Worm (Caenorhabditis elegans) whole organism, young adult: ENCODE data around the gene T15B12.1.

Experiments
- B0336.3 ChIP-seq: fragments of 200-800 bp; sonication (Bioruptor generic); IDR thresholded peaks from 2 replicates; pipeline ENCODE4 v1.3.6; 2022; ENCODE audit warnings: missing genetic modification characterization, missing compliant biosample characterization
- C06A6.2 ChIP-seq: fragments of 200-800 bp; sonication (Bioruptor generic); conservative IDR thresholded peaks from 2 replicates; pipeline ENCODE4 v1.3.6; 2022; ENCODE audit warnings: missing genetic modification characterization, missing compliant biosample characterization
- F10E7.11 ChIP-seq: sonication (generic microtip); optimal IDR thresholded peaks from 2 replicates; lab custom pipeline; 2017; ENCODE audit warnings: mild to moderate bottlenecking, missing genetic modification characterization, moderate library complexity, missing compliant biosample characterization
- F39B2.1 ChIP-seq: fragments of 200-800 bp; sonication (Bioruptor generic); IDR thresholded peaks from 2 replicates; pipeline ENCODE4 v1.3.6; 2022; ENCODE audit warnings: missing genetic modification reagents, missing genetic modification characterization, missing compliant biosample characterization
- F49E8.2 ChIP-seq: sonication (generic microtip); optimal IDR thresholded peaks from 3 replicates; lab custom pipeline; 2017; ENCODE audit warnings: missing genetic modification characterization, mild to moderate bottlenecking, missing compliant biosample characterization, antibody characterized with exemption, moderate library complexity; ENCODE audit not compliant: insufficient read depth
- F52B5.7 ChIP-seq: sonication (generic microtip); optimal IDR thresholded peaks from 2 replicates; lab custom pipeline; 2016; ENCODE audit warnings: mild to moderate bottlenecking, missing genetic modification characterization, missing compliant biosample characterization
- F55B11.4 ChIP-seq: sonication (generic microtip); optimal IDR thresholded peaks from 2 replicates; lab custom pipeline; 2016; ENCODE audit warnings: missing compliant biosample characterization, missing genetic modification characterization, borderline replicate concordance; ENCODE audit not compliant: insufficient read depth
- F57A8.1 ChIP-seq: fragments of 200-800 bp; sonication (Bioruptor generic); optimal IDR thresholded peaks from 2 replicates; lab custom pipeline; 2018; ENCODE audit warnings: mild to moderate bottlenecking, missing genetic modification characterization, moderate library complexity, missing compliant biosample characterization
- K11D2.4 ChIP-seq: fragments of 200-800 bp; sonication (Bioruptor generic); IDR thresholded peaks from 2 replicates; pipeline ENCODE4 v1.3.6; 2022; ENCODE audit warnings: missing genetic modification reagents, missing genetic modification characterization, missing compliant biosample characterization
- T26A5.8 ChIP-seq: sonication (generic microtip); optimal IDR thresholded peaks from 2 replicates; lab custom pipeline; 2016; ENCODE audit warnings: missing genetic modification characterization, missing compliant biosample characterization
- Y53F4B.3 ChIP-seq: fragments of 200-800 bp; sonication (Bioruptor generic); IDR thresholded peaks from 2 replicates; pipeline ENCODE4 v1.3.6; 2022; ENCODE audit warnings: missing genetic modification reagents, missing genetic modification characterization, missing compliant biosample characterization
- Y95B8A.8 ChIP-seq: fragments of 200-800 bp; sonication (Bioruptor generic); IDR thresholded peaks from 2 replicates; pipeline ENCODE4 v1.3.6; 2022; ENCODE audit warnings: missing genetic modification reagents, missing genetic modification characterization, missing compliant biosample characterization
- attf-5 ChIP-seq: fragments of 200-800 bp; sonication (Bioruptor generic); optimal IDR thresholded peaks from 2 replicates; lab custom pipeline; 2018; ENCODE audit warnings: mild to moderate bottlenecking, missing genetic modification characterization, missing compliant biosample characterization
- attf-6 ChIP-seq: fragments of 200-800 bp; sonication (Bioruptor generic); IDR thresholded peaks from 2 replicates; pipeline ENCODE4 v1.3.6; 2022; ENCODE audit warnings: missing genetic modification reagents, missing genetic modification characterization, missing compliant biosample characterization
- bed-1 ChIP-seq: fragments of 200-800 bp; sonication (Bioruptor generic); IDR thresholded peaks from 2 replicates; pipeline ENCODE4 v1.3.6; 2022; ENCODE audit warnings: missing genetic modification reagents, missing genetic modification characterization, missing compliant biosample characterization
- cebp-1 ChIP-seq, 2 experiments: fragments of 200-800 bp in 1 of 2; sonication (Bioruptor generic) in 1 of 2; sonication (generic microtip) in 1 of 2; IDR thresholded peaks in 1 of 2; optimal IDR thresholded peaks in 1 of 2; 2 replicates each; pipeline versions ENCODE4 v1.3.6 to Lab custom; 2017 to 2022; ENCODE audit warnings: missing compliant biosample characterization in 2 of 2, missing genetic modification characterization in 2 of 2, mild to moderate bottlenecking in 1 of 2, missing genetic modification reagents in 1 of 2, moderate library complexity in 1 of 2
- ceh-27 ChIP-seq: fragments of 200-800 bp; sonication (Bioruptor generic); optimal IDR thresholded peaks from 2 replicates; lab custom pipeline; 2018; ENCODE audit warnings: mild to moderate bottlenecking, missing genetic modification characterization, moderate library complexity, missing compliant biosample characterization
- ceh-91 ChIP-seq: fragments of 200-800 bp; sonication (Bioruptor generic); IDR thresholded peaks from 2 replicates; pipeline ENCODE4 v1.3.6; 2022; ENCODE audit warnings: missing genetic modification reagents, missing genetic modification characterization, missing compliant biosample characterization
- chd-7 ChIP-seq: sonication (generic microtip); optimal IDR thresholded peaks from 2 replicates; lab custom pipeline; 2016; ENCODE audit warnings: mild to moderate bottlenecking, missing genetic modification characterization, moderate library complexity, missing compliant biosample characterization
- die-1 ChIP-seq: sonication (generic microtip); optimal IDR thresholded peaks from 2 replicates; lab custom pipeline; 2016; ENCODE audit warnings: missing genotype, mild to moderate bottlenecking, missing genetic modification characterization, missing compliant biosample characterization
- dox-1 ChIP-seq: fragments of 200-800 bp; sonication (Bioruptor generic); IDR thresholded peaks from 2 replicates; pipeline ENCODE4 v1.3.6; 2022; ENCODE audit warnings: missing genetic modification reagents, missing genetic modification characterization, missing compliant biosample characterization
- dpff-1 ChIP-seq: sonication (generic microtip); optimal IDR thresholded peaks from 2 replicates; lab custom pipeline; 2017; ENCODE audit warnings: mild to moderate bottlenecking, missing genetic modification characterization, missing compliant biosample characterization
- efl-1 ChIP-seq: fragments of 150-350 bp; optimal IDR thresholded peaks from 2 replicates; lab custom pipeline; 2014; ENCODE audit warnings: missing biosample characterization, missing genetic modification reagents, missing genetic modification characterization
- egl-18 ChIP-seq: fragments of 200-800 bp; sonication (Bioruptor generic); IDR thresholded peaks from 2 replicates; pipeline ENCODE4 v1.3.6; 2022; ENCODE audit warnings: missing genetic modification reagents, missing genetic modification characterization, missing compliant biosample characterization
- egl-44 ChIP-seq: fragments of 200-800 bp; sonication (Bioruptor generic); IDR thresholded peaks from 2 replicates; pipeline ENCODE4 v1.3.6; 2022; ENCODE audit warnings: missing genetic modification reagents, missing genetic modification characterization, missing compliant biosample characterization
- hsf-1 ChIP-seq: fragments of 200-800 bp; sonication (Bioruptor generic); IDR thresholded peaks from 2 replicates; pipeline ENCODE4 v1.3.6; 2022; ENCODE audit warnings: missing genetic modification reagents, missing genetic modification characterization, missing compliant biosample characterization
- lin-26 ChIP-seq: fragments of 200-800 bp; sonication (Bioruptor generic); IDR thresholded peaks from 2 replicates; pipeline ENCODE4 v1.3.6; 2022; ENCODE audit warnings: missing genetic modification reagents, missing genetic modification characterization, missing compliant biosample characterization
- lin-35 ChIP-seq, 3 experiments: fragments of 150-350 bp in 2 of 3; sonication (generic microtip) in 1 of 3; optimal IDR thresholded peaks; 2 replicates each; lab custom pipeline; 2014 to 2018; ENCODE audit warnings: missing biosample characterization in 3 of 3, missing genetic modification characterization in 3 of 3, missing genetic modification reagents in 3 of 3
- lin-54 ChIP-seq: fragments of 200-800 bp; sonication (Bioruptor generic); optimal IDR thresholded peaks from 2 replicates; lab custom pipeline; 2018; ENCODE audit warnings: mild to moderate bottlenecking, missing genetic modification characterization, missing compliant biosample characterization
- lir-1 ChIP-seq: fragments of 200-800 bp; sonication (Bioruptor generic); conservative IDR thresholded peaks from 2 replicates; pipeline ENCODE4 v1.3.6; 2022; ENCODE audit warnings: missing genetic modification reagents, missing genetic modification characterization, missing compliant biosample characterization
- lsl-1 ChIP-seq: fragments of 200-800 bp; sonication (Bioruptor generic); optimal IDR thresholded peaks from 2 replicates; lab custom pipeline; 2018; ENCODE audit warnings: mild to moderate bottlenecking, missing genetic modification characterization, moderate library complexity, missing compliant biosample characterization
- nfyb-1 ChIP-seq: fragments of 200-800 bp; sonication (Bioruptor generic); IDR thresholded peaks from 2 replicates; pipeline ENCODE4 v1.3.6; 2022; ENCODE audit warnings: missing genetic modification reagents, missing genetic modification characterization, missing compliant biosample characterization
- repo-1 ChIP-seq: sonication (generic microtip); optimal IDR thresholded peaks from 2 replicates; lab custom pipeline; 2017; ENCODE audit warnings: mild to moderate bottlenecking, missing genetic modification characterization, missing compliant biosample characterization
- snpc-1.1 ChIP-seq: sonication (generic microtip); optimal IDR thresholded peaks from 2 replicates; lab custom pipeline; 2017; ENCODE audit warnings: missing genetic modification characterization, mild to moderate bottlenecking, missing compliant biosample characterization, antibody characterized with exemption, moderate library complexity, missing genotype, missing genetic modification reagents; ENCODE audit not compliant: insufficient read depth
- snpc-1.3 ChIP-seq: sonication (generic microtip); optimal IDR thresholded peaks from 2 replicates; lab custom pipeline; 2017; ENCODE audit warnings: missing genetic modification characterization, mild to moderate bottlenecking, missing compliant biosample characterization, antibody characterized with exemption, moderate library complexity, missing genotype, missing genetic modification reagents; ENCODE audit not compliant: insufficient read depth
- snpc-3.4 ChIP-seq: sonication (generic microtip); optimal IDR thresholded peaks from 2 replicates; lab custom pipeline; 2017; ENCODE audit warnings: missing genetic modification characterization, mild to moderate bottlenecking, missing compliant biosample characterization, antibody characterized with exemption, moderate library complexity, missing genotype, missing genetic modification reagents
- snpc-4 ChIP-seq, 5 experiments: fragments of 150-350 bp in 1 of 5; sonication (generic microtip) in 4 of 5; optimal IDR thresholded peaks; 2 replicates each; lab custom pipeline; 2014 to 2018; ENCODE audit warnings: missing genetic modification characterization in 5 of 5, missing biosample characterization in 3 of 5, antibody characterized with exemption in 2 of 5, mild to moderate bottlenecking in 2 of 5, missing compliant biosample characterization in 2 of 5, missing genotype in 2 of 5, moderate library complexity in 2 of 5, missing genetic modification reagents in 1 of 5
- sptf-2 ChIP-seq: fragments of 200-800 bp; sonication (Bioruptor generic); optimal IDR thresholded peaks from 2 replicates; lab custom pipeline; 2018; ENCODE audit warnings: mild to moderate bottlenecking, missing genetic modification characterization, missing compliant biosample characterization
- tbp1 ChIP-seq: fragments of 200-800 bp; sonication (Bioruptor generic); optimal IDR thresholded peaks from 2 replicates; lab custom pipeline; 2018; ENCODE audit warnings: mild to moderate bottlenecking, missing genetic modification characterization, missing compliant biosample characterization
- unc-130 ChIP-seq: sonication (generic microtip); optimal IDR thresholded peaks from 2 replicates; lab custom pipeline; 2016; ENCODE audit warnings: missing genetic modification reagents, missing genetic modification characterization, missing compliant biosample characterization
- ztf-22 ChIP-seq: fragments of 200-800 bp; sonication (Bioruptor generic); optimal IDR thresholded peaks from 2 replicates; lab custom pipeline; 2018; ENCODE audit warnings: mild to moderate bottlenecking, missing genetic modification characterization, moderate library complexity, missing compliant biosample characterization
- ztf-28 ChIP-seq: fragments of 200-800 bp; sonication (Bioruptor generic); IDR thresholded peaks from 2 replicates; pipeline ENCODE4 v1.3.6; 2022; ENCODE audit warnings: missing genetic modification reagents, missing genetic modification characterization, missing compliant biosample characterization
- ztf-3 ChIP-seq: fragments of 200-800 bp; sonication (Bioruptor generic); optimal IDR thresholded peaks from 2 replicates; lab custom pipeline; 2018; ENCODE audit warnings: mild to moderate bottlenecking, missing genetic modification characterization, missing compliant biosample characterization

The T15B12.1 gene

DNA sequence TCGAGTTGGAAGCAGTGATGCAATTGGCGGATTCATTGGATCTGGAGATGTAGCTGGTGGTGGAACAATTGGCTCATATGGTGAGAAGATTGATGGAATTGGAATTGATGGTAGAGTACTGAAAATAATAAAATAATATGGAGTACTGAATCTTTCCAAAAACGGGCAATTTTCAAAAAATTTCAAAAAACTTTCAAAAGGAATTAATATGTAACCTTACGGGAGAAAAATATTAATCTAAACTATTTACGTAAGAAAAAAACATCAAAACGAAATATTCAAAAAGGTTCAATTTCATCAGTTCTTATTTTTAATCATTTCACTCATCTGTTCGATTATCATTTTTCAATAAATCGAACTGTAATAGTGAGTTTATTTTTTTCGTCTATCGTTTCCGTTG, 18.2 kb upstream of the T15B12.1 start, which contains the start of gene ZC395.4:
TSS of gene ZC395.4 (plus strand) at position 301 of the 400 bp plus-strand sequence.
- TF ChIP-seq snpc-1.3 (tag; lab: Kevin White, UChicago): no peak
- no peak for TF ChIP-seq egl-18 (GFP tag; lab: Robert Waterston, UW)
- TF ChIP-seq T26A5.8 (tag; lab: Kevin White, UChicago): no peak
- TF ChIP-seq K11D2.4: no peak
- no peak for TF ChIP-seq ztf-28
- TF ChIP-seq lin-26 (GFP tag; lab: Robert Waterston, UW): no peak
- TF ChIP-seq egl-44 (GFP tag; lab: Robert Waterston, UW): no peak
- no peak for TF ChIP-seq lir-1 (GFP tag; lab: Robert Waterston, UW)
- no peak for TF ChIP-seq Y53F4B.3 (GFP tag; lab: Robert Waterston, UW)
- TF ChIP-seq ztf-3 (GFP tag; lab: Kevin White, UChicago): no peak
- TF ChIP-seq B0336.3: no peak
- no peak for TF ChIP-seq dox-1 (GFP tag; lab: Robert Waterston, UW)
- no peak for TF ChIP-seq snpc-3.4 (tag; lab: Kevin White, UChicago)
- TF ChIP-seq F49E8.2 (tag; lab: Kevin White, UChicago): no peak

DNA sequence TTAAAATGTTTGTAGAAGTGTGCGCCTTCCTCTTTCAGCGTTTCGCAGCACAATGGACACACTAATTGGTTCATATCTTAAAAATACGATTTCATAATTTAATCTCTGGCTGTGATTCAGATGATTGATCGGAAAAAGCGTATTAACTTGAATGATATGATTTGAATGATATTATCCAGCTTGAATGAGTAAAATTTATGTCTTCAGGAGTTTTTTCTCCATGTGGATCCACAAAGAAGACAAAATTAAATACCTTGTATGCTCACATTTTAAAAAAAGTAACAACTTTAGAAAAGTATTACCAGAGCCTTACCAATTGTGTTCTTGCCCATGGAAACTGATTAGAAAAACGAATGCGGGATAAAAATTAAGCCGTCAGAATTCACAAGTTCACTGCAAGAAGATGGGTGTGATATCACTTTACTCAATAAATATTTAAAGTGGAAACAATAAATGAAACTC, 14.6 kb upstream of the T15B12.1 start, which contains the start of gene ztf-8:
TSS of gene ztf-8 (minus strand) at position 76 of the 462 bp plus-strand sequence.
- TF ChIP-seq ceh-91 (GFP tag; lab: Robert Waterston, UW) (no peak), snpc-1.3 (tag; lab: Kevin White, UChicago) (no peak), snpc-3.4 (tag; lab: Kevin White, UChicago) (no peak), Y95B8A.8 (GFP tag; lab: Robert Waterston, UW) (no peak), nfyb-1 (GFP tag; lab: Robert Waterston, UW) (0 out of 2 replicates have a peak, but pooled peaks have one; percentile 27), snpc-1.1 (tag; lab: Kevin White, UChicago) (peak; percentile 54), die-1 (peak; percentile 32), F55B11.4 (no peak), F10E7.11 (no peak), chd-7 (tag; lab: Kevin White, UChicago) (no peak), egl-18 (GFP tag; lab: Robert Waterston, UW) (no peak), ztf-22 (GFP tag; lab: Kevin White, UChicago) (no peak), bed-1 (GFP tag; lab: Robert Waterston, UW) (no peak), F39B2.1 (GFP tag; lab: Robert Waterston, UW) (no peak), Y53F4B.3 (GFP tag; lab: Robert Waterston, UW) (no peak), ztf-28 (no peak), F52B5.7 (tag; lab: Kevin White, UChicago) (peak; percentile 10), ceh-27 (GFP tag; lab: Kevin White, UChicago) (no peak), hsf-1 (peak; percentile 52; the same call in 1 of the 2 replicates), sptf-2 (GFP tag; lab: Kevin White, UChicago) (no peak), dox-1 (GFP tag; lab: Robert Waterston, UW) (peak; percentile 19; the same call in 1 of the 2 replicates), repo-1 (peak; percentile 79), efl-1 (GFP tag; lab: Kevin White, UChicago) (no peak), C06A6.2 (GFP tag; lab: Robert Waterston, UW) (no peak), lin-54 (GFP tag; lab: Kevin White, UChicago) (peak; percentile 45), F57A8.1 (no peak), tbp1 (GFP tag; lab: Kevin White, UChicago) (peak; percentile 13), cebp-1 (GFP tag; IDR thresholded peaks at IDR 0.05; lab: Robert Waterston, UW) (no peak), cebp-1 (tag; optimal IDR thresholded peaks at IDR 0.05; lab: Kevin White, UChicago) (peak; percentile 38), lin-35 (GFP tag; optimal IDR thresholded peaks at IDR 0.05; lab: Kevin White, UChicago) (peak in 1 of 3 experiments; percentile 22), F49E8.2 (tag; lab: Kevin White, UChicago) (peak; percentile 75), lsl-1 (no peak), dpff-1 (tag; lab: Kevin White, UChicago) (peak; percentile 41), T26A5.8 (tag; lab: Kevin White, UChicago) (peak; percentile 30), unc-130 (peak; percentile 10), attf-5 (GFP tag; lab: Kevin White, UChicago) (no peak), attf-6 (GFP tag; lab: Robert Waterston, UW) (0 out of 2 replicates have a peak, but pooled peaks have one; percentile 47), snpc-4 (GFP tag; optimal IDR thresholded peaks at IDR 0.05; lab: Kevin White, UChicago) (no peak), snpc-4 (tag; optimal IDR thresholded peaks at IDR 0.05; lab: Kevin White, UChicago) (peak in 1 of 4 experiments; percentile 29)
